Fruit fly (Drosophila melanogaster): Measurements from ENCODE around the gene CG4297.

Gene CG4297

DNA sequence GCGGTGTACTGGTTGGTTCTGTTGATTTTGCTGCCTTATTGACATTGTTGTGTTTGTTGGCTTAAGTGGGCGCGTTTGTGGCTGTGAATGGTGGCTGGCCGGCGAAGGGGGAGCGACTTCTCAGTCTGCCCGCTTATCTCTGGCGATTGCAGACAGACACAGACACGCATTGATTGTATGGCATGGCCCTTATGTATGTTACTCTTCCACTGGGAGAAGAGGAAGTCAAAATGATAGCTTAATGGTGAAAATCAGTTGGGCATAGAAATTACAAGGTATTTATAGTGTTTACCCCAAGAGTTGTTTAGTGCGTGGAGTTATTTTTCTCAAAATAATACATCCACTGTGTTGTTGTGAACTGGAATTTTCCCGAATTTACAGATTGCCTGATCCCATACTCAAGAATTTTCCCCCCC lies 13.8 kb upstream of the CG4297 start (continued):
- TF ChIP-seq fd59A (GFP tag; optimal IDR thresholded peaks at IDR 0.05) (peak; percentile 56), Eip93F (GFP tag; optimal IDR thresholded peaks at IDR 0.05) (no peak), cyc (GFP tag; optimal IDR thresholded peaks at IDR 0.05) (peak; percentile 72), CG16779 (tag; optimal IDR thresholded peaks at IDR 0.05) (peak; percentile 79), CG15336 (GFP tag; IDR thresholded peaks at IDR 0.05) (0 out of 2 replicates have a peak, but pooled peaks have one; percentile 20), CG31627 (GFP tag; optimal IDR thresholded peaks at IDR 0.05) (peak; percentile 58), dsx (GFP tag; optimal IDR thresholded peaks at IDR 0.05; ENCODE audit: poor library complexity, severe bottlenecking) (peak; percentile 88), topi (GFP tag; optimal IDR thresholded peaks at IDR 0.05) (peak; percentile 75), spab (GFP tag; optimal IDR thresholded peaks at IDR 0.05) (peak; percentile 82), CG11294 (GFP tag; IDR thresholded peaks at IDR 0.05) (peak; percentile 40; the same call in 1 of the 2 replicates), CG9139 (GFP tag; optimal IDR thresholded peaks at IDR 0.05) (peak; percentile 91), Eip75B (GFP tag; optimal IDR thresholded peaks at IDR 0.05) (peak; percentile 87), CG7368 (GFP tag; optimal IDR thresholded peaks at IDR 0.05) (peak; percentile 83), Sox102F (GFP tag; optimal IDR thresholded peaks at IDR 0.05) (peak; percentile 88), CG8632 (GFP tag; optimal IDR thresholded peaks at IDR 0.05) (peak; percentile 82), ss (GFP tag; optimal IDR thresholded peaks at IDR 0.05) (peak; percentile 89 to 95), CG6808 (GFP tag; optimal IDR thresholded peaks at IDR 0.05) (peak; percentile 84), Gug (GFP tag; IDR thresholded peaks at IDR 0.05) (peak; percentile 39; the same call in 1 of the 2 replicates), Met (GFP tag; optimal IDR thresholded peaks at IDR 0.05) (peak; percentile 87)

DNA sequence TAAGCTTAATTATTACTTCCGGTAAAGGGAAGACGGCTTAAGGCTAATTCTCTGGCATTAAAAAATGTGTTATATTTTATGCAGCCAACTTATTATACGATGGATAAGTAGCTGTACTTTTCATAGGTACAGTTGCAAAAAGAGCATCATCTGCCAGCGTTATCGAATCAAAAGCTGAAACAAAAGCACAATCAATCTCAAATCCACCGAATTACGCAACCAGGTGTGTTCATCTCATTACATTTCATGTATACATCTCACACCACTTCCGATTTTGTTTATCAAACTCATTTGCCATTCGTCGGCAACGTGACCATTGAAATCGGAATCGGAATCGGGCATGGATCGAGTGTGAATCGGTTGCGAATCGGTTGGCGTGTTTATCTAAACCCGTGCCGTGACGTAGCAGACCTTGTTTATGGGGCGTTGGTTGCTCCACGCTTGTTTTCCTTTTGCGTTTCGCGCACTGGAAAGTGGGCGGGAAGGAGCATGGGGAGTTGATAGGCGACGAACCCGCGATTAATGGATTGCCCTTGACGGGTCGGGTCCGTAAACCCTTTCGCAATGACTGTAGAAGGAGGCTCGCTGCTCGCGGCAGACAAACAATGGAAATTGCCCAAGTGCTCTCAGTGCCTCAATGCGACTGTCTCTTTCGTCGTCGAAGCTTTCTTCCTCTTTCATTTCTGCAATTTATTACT lies 13.3 kb upstream of the CG4297 start:
- no peak for TF ChIP-seq CG8119 (GFP tag; IDR thresholded peaks at IDR 0.05)
- no peak for TF ChIP-seq fd59A (GFP tag; optimal IDR thresholded peaks at IDR 0.05)
- TF ChIP-seq svp (GFP tag) = no peak
- no peak for TF ChIP-seq CG3919 (GFP tag; optimal IDR thresholded peaks at IDR 0.05)
- TF ChIP-seq spab (GFP tag; optimal IDR thresholded peaks at IDR 0.05) = no peak
- TF ChIP-seq Eip93F (GFP tag; optimal IDR thresholded peaks at IDR 0.05) = peak; percentile 48

DNA sequence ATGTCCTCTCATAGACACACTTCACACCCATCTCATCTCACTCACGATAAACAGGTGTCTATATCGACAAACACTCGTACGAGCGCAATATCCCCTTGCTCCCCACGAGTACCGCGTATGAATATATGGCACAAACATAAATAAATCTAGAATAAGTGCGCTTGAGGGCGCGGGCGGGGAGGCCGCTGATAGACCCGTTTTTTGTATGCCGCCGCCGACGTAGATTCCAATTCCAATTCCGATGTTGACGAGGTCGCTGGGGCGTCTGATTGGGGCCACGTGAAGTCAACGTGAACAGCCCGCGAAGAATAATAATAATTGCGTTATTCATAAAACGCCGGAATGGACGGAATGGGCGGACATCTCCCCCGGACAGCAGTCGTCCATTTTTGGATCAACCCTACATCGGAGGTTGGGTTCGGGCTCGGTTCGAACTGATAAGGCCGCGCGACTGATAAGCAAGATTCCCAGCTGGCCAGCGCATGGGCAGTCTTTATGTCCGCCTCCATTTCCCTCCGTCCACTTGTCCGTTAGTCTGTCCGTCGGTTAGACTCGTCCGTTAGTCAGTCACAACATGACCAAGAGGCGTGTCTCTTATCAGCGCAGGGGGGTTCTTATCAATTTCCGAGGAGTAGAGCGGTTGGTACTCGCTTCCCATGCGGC lies 12.4 kb upstream of the CG4297 start:
- TF ChIP-seq Eip78C (GFP tag) (peak; percentile 32), esn (GFP tag; optimal IDR thresholded peaks at IDR 0.05) (no peak), Lpt (GFP tag; optimal IDR thresholded peaks at IDR 0.05) (no peak), CG6163 (GFP tag; IDR thresholded peaks at IDR 0.05) (0 out of 3 replicates have a peak, but pooled peaks have one; percentile 36), CG6792 (GFP tag; optimal IDR thresholded peaks at IDR 0.05) (no peak), Eip93F (GFP tag; optimal IDR thresholded peaks at IDR 0.05) (no peak), CG10669 (GFP tag; optimal IDR thresholded peaks at IDR 0.05) (no peak), CG8119 (GFP tag; IDR thresholded peaks at IDR 0.05) (no peak), Ets96B (tag; optimal IDR thresholded peaks at IDR 0.05) (no peak), CG11902 (GFP tag; optimal IDR thresholded peaks at IDR 0.05) (no peak), fd59A (GFP tag; optimal IDR thresholded peaks at IDR 0.05) (no peak), Met (GFP tag; optimal IDR thresholded peaks at IDR 0.05) (no peak), CG8319 (GFP tag; optimal IDR thresholded peaks at IDR 0.05) (no peak), salr (GFP tag; optimal IDR thresholded peaks at IDR 0.05) (no peak), CG34406 (GFP tag; optimal IDR thresholded peaks at IDR 0.05) (no peak), topi (GFP tag; optimal IDR thresholded peaks at IDR 0.05) (no peak), fd85E (GFP tag; optimal IDR thresholded peaks at IDR 0.05) (no peak), CG16779 (tag; optimal IDR thresholded peaks at IDR 0.05) (peak; percentile 17), Eip75B (GFP tag; optimal IDR thresholded peaks at IDR 0.05) (no peak), Sox15 (GFP tag; optimal IDR thresholded peaks at IDR 0.05) (no peak), Hr4 (GFP tag; optimal IDR thresholded peaks at IDR 0.05) (no peak), ss (GFP tag; optimal IDR thresholded peaks at IDR 0.05) (no peak), CG6276 (GFP tag; optimal IDR thresholded peaks at IDR 0.05) (no peak), dsx (GFP tag; optimal IDR thresholded peaks at IDR 0.05; ENCODE audit: poor library complexity, severe bottlenecking) (no peak), CG3919 (GFP tag; optimal IDR thresholded peaks at IDR 0.05) (no peak), eg (GFP tag; IDR thresholded peaks at IDR 0.05) (peak; percentile 10; the same call in 1 of the 3 replicates), CG4318 (GFP tag; optimal IDR thresholded peaks at IDR 0.05) (no peak), fkh (GFP tag; optimal IDR thresholded peaks at IDR 0.05) (peak; percentile 64), achi (GFP tag; optimal IDR thresholded peaks at IDR 0.05) (peak; percentile 13), CG3032 (tag; optimal IDR thresholded peaks at IDR 0.05) (peak; percentile 42), CG9139 (GFP tag; optimal IDR thresholded peaks at IDR 0.05) (no peak), Hr38 (GFP tag; optimal IDR thresholded peaks at IDR 0.05) (no peak), CG7368 (GFP tag; optimal IDR thresholded peaks at IDR 0.05) (no peak), CG6808 (GFP tag; optimal IDR thresholded peaks at IDR 0.05) (peak; percentile 20)

Data from whole organism, prepupa.